Worm (Caenorhabditis elegans): ENCODE results near the gene osta-3.

osta-3 gene

ce11 chrII:14772956-14773788, 39.2 kb upstream of the osta-3 start, which contains the start of gene Y54E2A.7:
TSS of gene Y54E2A.7 (minus strand) at chrII:14773006.
- TF ChIP-seq C08G9.2 (tag; optimal IDR thresholded peaks at IDR 0.05) (no peak), sox-4 (tag; optimal IDR thresholded peaks at IDR 0.05) (no peak), dve-1 (tag; optimal IDR thresholded peaks at IDR 0.05) (no peak), Y22D7AL.16 (tag; optimal IDR thresholded peaks at IDR 0.05) (no peak), K09A11.1 (tag; optimal IDR thresholded peaks at IDR 0.05; ENCODE audit: insufficient read depth) (no peak), rnt-1 (tag; optimal IDR thresholded peaks at IDR 0.05) (no peak), K02D7.2 (tag; optimal IDR thresholded peaks at IDR 0.05) (no peak), fkh-10 (GFP tag; optimal IDR thresholded peaks at IDR 0.05) (no peak), ceh-9 (tag; optimal IDR thresholded peaks at IDR 0.05) (no peak), lim-6 (tag; optimal IDR thresholded peaks at IDR 0.05) (no peak)

- no peak for TF ChIP-seq ztf-16 (tag; optimal IDR thresholded peaks at IDR 0.05)
- no peak for TF ChIP-seq ttx-3 (tag; optimal IDR thresholded peaks at IDR 0.05)
- no peak for TF ChIP-seq pha-2 (tag; optimal IDR thresholded peaks at IDR 0.05)
- no peak for TF ChIP-seq lin-11 (tag; optimal IDR thresholded peaks at IDR 0.05)
- TF ChIP-seq zip-5 (tag; optimal IDR thresholded peaks at IDR 0.05): no peak
- TF ChIP-seq hlh-13 (GFP tag; optimal IDR thresholded peaks at IDR 0.05): no peak
- no peak for TF ChIP-seq pat-9 (tag; optimal IDR thresholded peaks at IDR 0.05)
- TF ChIP-seq hlh-15 (tag; optimal IDR thresholded peaks at IDR 0.05): no peak
These were observed 34.2 kb upstream of the osta-3 start, which contains the start of gene Y54E2A.8 for ce11 chrII:14778092-14778491. TSS of gene Y54E2A.8 (plus strand) at chrII:14778345.

ce11 chrII:14779851-14780250, 32.5 kb upstream of the osta-3 start:
- TF ChIP-seq Y22D7AL.16 (tag; optimal IDR thresholded peaks at IDR 0.05) (no peak), C38D4.7 (GFP tag; optimal IDR thresholded peaks at IDR 0.05) (no peak), ztf-16 (tag; optimal IDR thresholded peaks at IDR 0.05) (no peak), unc-3 (GFP tag; conservative IDR thresholded peaks at IDR 0.05) (no peak), unc-3 (tag; optimal IDR thresholded peaks at IDR 0.05) (no peak), madf-2 (tag; optimal IDR thresholded peaks at IDR 0.05) (no peak), hlh-13 (GFP tag; optimal IDR thresholded peaks at IDR 0.05) (no peak), hlh-30 (tag; optimal IDR thresholded peaks at IDR 0.05; ENCODE audit: insufficient read depth) (no peak), pha-4 (tag; optimal IDR thresholded peaks at IDR 0.05) (no peak), unc-55 (GFP tag; optimal IDR thresholded peaks at IDR 0.05) (no peak), zip-5 (tag; optimal IDR thresholded peaks at IDR 0.05) (no peak), lin-11 (tag; optimal IDR thresholded peaks at IDR 0.05) (no peak), dve-1 (tag; optimal IDR thresholded peaks at IDR 0.05) (no peak), tbx-7 (tag; optimal IDR thresholded peaks at IDR 0.05) (no peak), ceh-24 (tag; optimal IDR thresholded peaks at IDR 0.05) (no peak), ref-2 (tag; optimal IDR thresholded peaks at IDR 0.05) (no peak), lim-6 (tag; optimal IDR thresholded peaks at IDR 0.05) (no peak)

- no peak for TF ChIP-seq ets-4 (tag; optimal IDR thresholded peaks at IDR 0.05)
- TF ChIP-seq hlh-13 (GFP tag; optimal IDR thresholded peaks at IDR 0.05): no peak
- TF ChIP-seq lin-11 (tag; optimal IDR thresholded peaks at IDR 0.05): no peak
These were observed 26.4 kb upstream of the osta-3 start, which contains the start of gene Y54E2A.9 for ce11 chrII:14785906-14786305. TSS of gene Y54E2A.9 (minus strand) at chrII:14786006.

- no peak for TF ChIP-seq ceh-6 (GFP tag; optimal IDR thresholded peaks at IDR 0.05)
- no peak for TF ChIP-seq lin-11 (tag; optimal IDR thresholded peaks at IDR 0.05)
- no peak for TF ChIP-seq unc-86 (tag; optimal IDR thresholded peaks at IDR 0.05)
- TF ChIP-seq nhr-232 (tag; optimal IDR thresholded peaks at IDR 0.05): no peak
These were observed 21.6 kb upstream of the osta-3 start, which contains the start of gene Y54E2A.10 for ce11 chrII:14790751-14791150. TSS of gene Y54E2A.10 (plus strand) at chrII:14791051.

Measured in whole organism, late embryonic.